Worm (Caenorhabditis elegans): Measurements from ENCODE around the gene C50E10.2.

DNA sequence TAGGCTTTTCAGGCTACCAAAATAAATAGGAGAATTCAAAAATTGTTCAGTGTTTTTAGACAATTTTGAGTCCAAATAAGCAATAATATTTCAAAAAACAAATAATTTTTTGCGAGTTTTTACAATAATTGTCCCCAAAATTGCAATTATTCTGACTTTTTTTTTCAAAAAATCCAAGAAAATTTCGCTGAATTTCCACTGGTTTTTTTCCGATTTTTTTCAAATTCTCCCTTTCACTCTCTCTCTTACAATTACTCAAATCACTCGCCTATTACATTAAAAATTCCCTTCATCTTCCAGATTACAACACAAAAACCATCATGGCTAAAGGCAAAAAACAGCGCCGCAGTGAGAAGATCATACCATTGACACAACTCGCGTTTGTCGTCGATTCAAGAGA is 20.4 kb downstream of the C50E10.2 start, which contains the start of gene Y57A10A.31:
- TF ChIP-seq flt-1 (GFP tag; IDR thresholded peaks at IDR 0.05) (no peak), ama-1 (optimal IDR thresholded peaks at IDR 0.05) (no peak), pes-1 (GFP tag; IDR thresholded peaks at IDR 0.05) (no peak), F13C5.2 (tag; optimal IDR thresholded peaks at IDR 0.05) (no peak), hmbx-1 (tag; optimal IDR thresholded peaks at IDR 0.05) (no peak), ceh-36 (tag; optimal IDR thresholded peaks at IDR 0.05) (no peak), ceh-13 (GFP tag; optimal IDR thresholded peaks at IDR 0.05) (no peak)
